Fruit fly (Drosophila melanogaster) whole organism, prepupa: ENCODE measurements around the gene CG8135.

Experiments used
- CG34406 ChIP-seq: fragments of 200-800 bp; sonication (Bioruptor generic); optimal IDR thresholded peaks from 3 replicates; lab custom pipeline; 2016; ENCODE audit warnings: missing biosample characterization, missing genetic modification characterization
- Eip78C ChIP-seq: fragments of 200-800 bp; sonication (Bioruptor generic); peaks from one replicate; lab custom pipeline; 2016; ENCODE audit warnings: missing biosample characterization, missing genetic modification characterization

dm6 chr3R:9436358-9436972, 32.3 kb downstream of the CG8135 start:
- TF ChIP-seq Eip78C (GFP tag; lab: Kevin White, UChicago) (no peak), CG34406 (GFP tag; lab: Kevin White, UChicago) (no peak)
